In the genomic region with DNA sequence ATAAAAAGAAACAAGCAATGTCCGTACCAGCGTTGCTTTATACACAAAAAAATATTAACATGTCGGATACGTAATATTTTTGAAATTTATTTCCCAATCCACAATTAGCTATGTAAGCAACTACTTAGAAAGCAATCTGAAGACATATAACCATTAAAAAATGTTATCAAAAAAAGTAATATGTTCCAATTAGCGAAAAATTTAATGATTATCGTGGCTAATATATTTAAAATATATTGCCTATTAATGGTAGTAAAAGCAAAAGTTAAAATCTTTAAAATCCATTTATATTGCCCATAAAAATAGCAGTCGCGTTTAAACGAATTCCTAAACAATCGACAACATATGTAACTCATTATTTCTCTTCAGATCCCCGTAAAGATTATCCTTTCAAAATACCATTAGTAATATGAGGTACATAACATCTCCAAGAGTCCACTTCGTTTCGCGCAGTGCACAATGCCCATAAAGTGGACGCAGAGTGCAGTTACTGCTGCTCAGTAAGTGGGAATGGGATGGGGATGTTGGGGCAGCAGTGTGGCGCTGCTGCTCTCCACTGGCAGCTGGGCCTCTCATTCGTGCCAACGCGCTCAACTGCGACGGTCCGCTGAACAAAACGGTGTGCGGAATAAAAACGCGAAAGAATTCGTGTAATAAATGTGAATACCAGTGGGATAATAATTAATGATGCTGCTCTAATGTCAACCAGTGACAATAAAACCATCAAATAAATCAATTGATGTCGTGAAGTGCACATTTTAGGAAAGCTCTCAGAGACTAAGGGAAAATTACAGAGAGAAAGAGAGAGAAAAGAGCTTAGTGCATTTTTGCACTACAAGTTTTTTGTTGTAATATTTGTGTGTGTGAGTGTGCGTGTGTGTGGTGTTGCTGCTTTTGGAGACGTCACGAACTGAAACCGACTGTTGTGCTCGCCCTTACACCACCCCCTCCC, we compare ENCODE assay signal across 1 fruit fly cellular context.
TF ChIP-seq lines count a peak whose summit lies in the region.

No protein-coding gene starts in this region.

TF ChIP-seq in whole organism, embryonic, 481 proteins besides CTCF, POLR2A, EP300 and RAD21 (continued from another document and continues in another):
- TF ChIP-seq CG17829 (tag; optimal IDR thresholded peaks at IDR 0.05; lab: Kevin White, UChicago) = peak; percentile 58
- no peak for TF ChIP-seq gfzf (GFP tag; optimal IDR thresholded peaks at IDR 0.05; lab: Kevin White, UChicago)
- TF ChIP-seq CG2120 (GFP tag; optimal IDR thresholded peaks at IDR 0.05; lab: Kevin White, UChicago) = peak; percentile 43
- no peak for TF ChIP-seq CG14965 (GFP tag; optimal IDR thresholded peaks at IDR 0.05; lab: Kevin White, UChicago; ENCODE audit: borderline replicate concordance)
- TF ChIP-seq CG14667 (GFP tag; IDR thresholded peaks at IDR 0.05; lab: Robert Waterston, UW) = peak; percentile 31; the same call in 1 of the 2 replicates
- TF ChIP-seq Ets65A (GFP tag; lab: Kevin White, UChicago) = peak; percentile 86
- TF ChIP-seq disco-r (GFP tag; optimal IDR thresholded peaks at IDR 0.05; lab: Kevin White, UChicago) = no peak
- peak; percentile 15 for TF ChIP-seq sug (tag; optimal IDR thresholded peaks at IDR 0.05; lab: Kevin White, UChicago)
- 0 out of 2 replicates have a peak, but pooled peaks have one; percentile 37 for TF ChIP-seq ham (GFP tag; IDR thresholded peaks at IDR 0.05; lab: Robert Waterston, UW)
- TF ChIP-seq corto (GFP tag; optimal IDR thresholded peaks at IDR 0.05; lab: Kevin White, UChicago) = no peak
- no peak for TF ChIP-seq Sin3A (optimal IDR thresholded peaks at IDR 0.05; lab: Kevin White, UChicago)
- 0 out of 2 replicates have a peak, but pooled peaks have one; percentile 18 for TF ChIP-seq seq (GFP tag; IDR thresholded peaks at IDR 0.05; lab: Robert Waterston, UW)
- no peak for TF ChIP-seq CG6683 (GFP tag; optimal IDR thresholded peaks at IDR 0.05; lab: Kevin White, UChicago)
- no peak for TF ChIP-seq CG10959 (GFP tag; IDR thresholded peaks at IDR 0.05; lab: Robert Waterston, UW)
- TF ChIP-seq da (GFP tag; optimal IDR thresholded peaks at IDR 0.05; lab: Kevin White, UChicago) = no peak
- TF ChIP-seq Dbx (GFP tag; IDR thresholded peaks at IDR 0.05; lab: Robert Waterston, UW) = peak; percentile 46; the same call in 1 of the 3 replicates
- TF ChIP-seq HHEX (GFP tag; optimal IDR thresholded peaks at IDR 0.05; lab: Kevin White, UChicago) = peak; percentile 5
- TF ChIP-seq org-1 (GFP tag; optimal IDR thresholded peaks at IDR 0.05; lab: Kevin White, UChicago) = peak; percentile 5
- no peak for TF ChIP-seq sens-2 (GFP tag; IDR thresholded peaks at IDR 0.05; lab: Robert Waterston, UW)
- TF ChIP-seq ase (GFP tag; IDR thresholded peaks at IDR 0.05; lab: Robert Waterston, UW) = peak; percentile 20; the same call in 1 of the 3 replicates
- TF ChIP-seq CG14441 (GFP tag; IDR thresholded peaks at IDR 0.05; lab: Robert Waterston, UW) = peak; percentile 37; the same call in 1 of the 2 replicates
- TF ChIP-seq wek (GFP tag; optimal IDR thresholded peaks at IDR 0.05; lab: Kevin White, UChicago) = no peak
- TF ChIP-seq CG10565 (GFP tag; optimal IDR thresholded peaks at IDR 0.05; lab: Kevin White, UChicago) = no peak
- no peak for TF ChIP-seq Mad (GFP tag; optimal IDR thresholded peaks at IDR 0.05; lab: Kevin White, UChicago)
- peak; percentile 65 for TF ChIP-seq odd (GFP tag; optimal IDR thresholded peaks at IDR 0.05; lab: Kevin White, UChicago)
- peak; percentile 18 for TF ChIP-seq CG10462 (GFP tag; optimal IDR thresholded peaks at IDR 0.05; lab: Kevin White, UChicago)
- no peak for TF ChIP-seq danr (GFP tag; IDR thresholded peaks at IDR 0.05; lab: Robert Waterston, UW)
- TF ChIP-seq cas (GFP tag; IDR thresholded peaks at IDR 0.05; lab: Robert Waterston, UW) = 0 out of 2 replicates have a peak, but pooled peaks have one; percentile 49
- TF ChIP-seq Bgb (GFP tag; IDR thresholded peaks at IDR 0.05; lab: Robert Waterston, UW; ENCODE audit: partially characterized antibody) = no peak
- no peak for TF ChIP-seq wor (GFP tag; IDR thresholded peaks at IDR 0.05; lab: Robert Waterston, UW)
- TF ChIP-seq CG31388 (GFP tag; optimal IDR thresholded peaks at IDR 0.05; lab: Kevin White, UChicago) = peak; percentile 13
- TF ChIP-seq CG17328 (GFP tag; IDR thresholded peaks at IDR 0.05; lab: Robert Waterston, UW) = 0 out of 2 replicates have a peak, but pooled peaks have one; percentile 43
- TF ChIP-seq CG6813 (GFP tag; optimal IDR thresholded peaks at IDR 0.05; lab: Kevin White, UChicago) = no peak
- 0 out of 2 replicates have a peak, but pooled peaks have one; percentile 50 for TF ChIP-seq chm (GFP tag; IDR thresholded peaks at IDR 0.05; lab: Robert Waterston, UW)
- no peak for TF ChIP-seq jing (GFP tag; optimal IDR thresholded peaks at IDR 0.05; lab: Kevin White, UChicago)
- peak; percentile 31 for TF ChIP-seq fu2 (GFP tag; optimal IDR thresholded peaks at IDR 0.05; lab: Kevin White, UChicago)
- TF ChIP-seq CG11560 (tag; IDR thresholded peaks at IDR 0.05; lab: Robert Waterston, UW) = no peak
- peak; percentile 27 for TF ChIP-seq CG14710 (tag; optimal IDR thresholded peaks at IDR 0.05; lab: Kevin White, UChicago)
- TF ChIP-seq CG7556 (GFP tag; optimal IDR thresholded peaks at IDR 0.05; lab: Kevin White, UChicago) = peak; percentile 85
- peak; percentile 48 for TF ChIP-seq ara (GFP tag; IDR thresholded peaks at IDR 0.05; lab: Robert Waterston, UW)
- TF ChIP-seq ac (GFP tag; optimal IDR thresholded peaks at IDR 0.05; lab: Kevin White, UChicago) = no peak
- no peak for TF ChIP-seq fd64A (GFP tag; optimal IDR thresholded peaks at IDR 0.05; lab: Kevin White, UChicago)
- no peak for TF ChIP-seq CG15479 (GFP tag; optimal IDR thresholded peaks at IDR 0.05; lab: Kevin White, UChicago)
- TF ChIP-seq chinmo (GFP tag; IDR thresholded peaks at IDR 0.05; lab: Robert Waterston, UW; ENCODE audit: partially characterized antibody) = peak; percentile 84; the same call in 1 of the 4 replicates
- peak; percentile 51 for TF ChIP-seq CG17359 (tag; optimal IDR thresholded peaks at IDR 0.05; lab: Kevin White, UChicago)
- TF ChIP-seq CG30403 (GFP tag; optimal IDR thresholded peaks at IDR 0.05; lab: Kevin White, UChicago) = peak; percentile 77
- no peak for TF ChIP-seq rib (GFP tag; IDR thresholded peaks at IDR 0.05; lab: Robert Waterston, UW)
- TF ChIP-seq Dfd (GFP tag; optimal IDR thresholded peaks at IDR 0.05; lab: Kevin White, UChicago) = no peak
- TF ChIP-seq ERR (GFP tag; optimal IDR thresholded peaks at IDR 0.05; lab: Kevin White, UChicago) = no peak
- TF ChIP-seq CG16815 (GFP tag; optimal IDR thresholded peaks at IDR 0.05; lab: Kevin White, UChicago) = peak; percentile 27
- no peak for TF ChIP-seq schlank (tag; optimal IDR thresholded peaks at IDR 0.05; lab: Kevin White, UChicago)
- TF ChIP-seq CG9215 (GFP tag; IDR thresholded peaks at IDR 0.05; lab: Robert Waterston, UW) = peak; percentile 51; the same call in 1 of the 2 replicates
- peak; percentile 90 for TF ChIP-seq sens (GFP tag; lab: Kevin White, UChicago)
- peak; percentile 42; the same call in 1 of the 2 replicates for TF ChIP-seq CG14014 (GFP tag; IDR thresholded peaks at IDR 0.05; lab: Robert Waterston, UW)
- TF ChIP-seq zen2 (GFP tag; IDR thresholded peaks at IDR 0.05; lab: Robert Waterston, UW; ENCODE audit: partially characterized antibody) = no peak
- peak; percentile 29; the same call in 1 of the 2 replicates for TF ChIP-seq CG3847 (GFP tag; IDR thresholded peaks at IDR 0.05; lab: Robert Waterston, UW)
- TF ChIP-seq Hand (GFP tag; optimal IDR thresholded peaks at IDR 0.05; lab: Kevin White, UChicago) = no peak
- peak; percentile 2 for TF ChIP-seq CG8089 (GFP tag; optimal IDR thresholded peaks at IDR 0.05; lab: Kevin White, UChicago)
- TF ChIP-seq lmd (GFP tag; IDR thresholded peaks at IDR 0.05; lab: Robert Waterston, UW) = peak; percentile 27; the same call in 1 of the 2 replicates
- no peak for TF ChIP-seq Kr (GFP tag; optimal IDR thresholded peaks at IDR 0.05; lab: Kevin White, UChicago)
- TF ChIP-seq wdn (GFP tag; IDR thresholded peaks at IDR 0.05; lab: Robert Waterston, UW) = peak; percentile 21; the same call in 1 of the 2 replicates
- 0 out of 2 replicates have a peak, but pooled peaks have one; percentile 7 for TF ChIP-seq H2.0 (GFP tag; IDR thresholded peaks at IDR 0.05; lab: Robert Waterston, UW)
- no peak for TF ChIP-seq ap (GFP tag; IDR thresholded peaks at IDR 0.05; lab: Robert Waterston, UW)
- peak; percentile 1 for TF ChIP-seq CG8944 (GFP tag; optimal IDR thresholded peaks at IDR 0.05; lab: Kevin White, UChicago)
- no peak for TF ChIP-seq CG9609 (GFP tag; optimal IDR thresholded peaks at IDR 0.05; lab: Kevin White, UChicago)
- no peak for TF ChIP-seq prd (optimal IDR thresholded peaks at IDR 0.05; lab: Kevin White, UChicago)
- 0 out of 3 replicates have a peak, but pooled peaks have one; percentile 33 for TF ChIP-seq prd (GFP tag; IDR thresholded peaks at IDR 0.05; lab: Robert Waterston, UW)
- TF ChIP-seq Hsf (GFP tag; optimal IDR thresholded peaks at IDR 0.05; lab: Kevin White, UChicago) = peak; percentile 37
- no peak for TF ChIP-seq trem (tag; optimal IDR thresholded peaks at IDR 0.05; lab: Kevin White, UChicago)
- no peak for TF ChIP-seq her (GFP tag; optimal IDR thresholded peaks at IDR 0.05; lab: Kevin White, UChicago)
- peak; percentile 37 to 63 for TF ChIP-seq bsh (GFP tag; optimal IDR thresholded peaks at IDR 0.05; lab: Kevin White, UChicago)
- peak; percentile 45; the same call in 1 of the 2 replicates for TF ChIP-seq CG9932 (GFP tag; IDR thresholded peaks at IDR 0.05; lab: Robert Waterston, UW)
- no peak for TF ChIP-seq CG11085 (GFP tag; IDR thresholded peaks at IDR 0.05; lab: Robert Waterston, UW)
- 0 out of 3 replicates have a peak, but pooled peaks have one; percentile 42 for TF ChIP-seq ken (GFP tag; IDR thresholded peaks at IDR 0.05; lab: Robert Waterston, UW)
- TF ChIP-seq Blimp-1 (GFP tag; optimal IDR thresholded peaks at IDR 0.05; lab: Kevin White, UChicago) = no peak
- peak; percentile 47 for TF ChIP-seq NfI (GFP tag; optimal IDR thresholded peaks at IDR 0.05; lab: Kevin White, UChicago)
- peak; percentile 38 for TF ChIP-seq shn (GFP tag; optimal IDR thresholded peaks at IDR 0.05; lab: Kevin White, UChicago)
- TF ChIP-seq twi (tag; optimal IDR thresholded peaks at IDR 0.05; lab: Kevin White, UChicago) = no peak
- no peak for TF ChIP-seq tna (GFP tag; IDR thresholded peaks at IDR 0.05; lab: Robert Waterston, UW; ENCODE audit: partially characterized antibody)
- TF ChIP-seq sob (GFP tag; IDR thresholded peaks at IDR 0.05; lab: Robert Waterston, UW) = peak; percentile 54
- TF ChIP-seq HLH4C (GFP tag; IDR thresholded peaks at IDR 0.05; lab: Robert Waterston, UW; ENCODE audit: partially characterized antibody) = no peak
- no peak for TF ChIP-seq ftz-f1 (GFP tag; optimal IDR thresholded peaks at IDR 0.05; lab: Kevin White, UChicago)
- TF ChIP-seq E2f1 (GFP tag; IDR thresholded peaks at IDR 0.05; lab: Robert Waterston, UW) = 0 out of 2 replicates have a peak, but pooled peaks have one; percentile 8
- TF ChIP-seq CG12659 (GFP tag; optimal IDR thresholded peaks at IDR 0.05; lab: Kevin White, UChicago) = peak; percentile 30
- TF ChIP-seq Nf-YC (tag; optimal IDR thresholded peaks at IDR 0.05; lab: Kevin White, UChicago) = peak; percentile 54
- TF ChIP-seq CG17186 (GFP tag; optimal IDR thresholded peaks at IDR 0.05; lab: Kevin White, UChicago) = no peak
- no peak for TF ChIP-seq Usf (GFP tag; optimal IDR thresholded peaks at IDR 0.05; lab: Kevin White, UChicago)
- TF ChIP-seq CG12155 (GFP tag; optimal IDR thresholded peaks at IDR 0.05; lab: Kevin White, UChicago) = peak; percentile 11
- peak; percentile 55 for TF ChIP-seq sisA (GFP tag; IDR thresholded peaks at IDR 0.05; lab: Robert Waterston, UW)
- peak; percentile 24 for TF ChIP-seq CG8281 (tag; optimal IDR thresholded peaks at IDR 0.05; lab: Kevin White, UChicago)
- TF ChIP-seq lola (GFP tag; optimal IDR thresholded peaks at IDR 0.05; lab: Kevin White, UChicago) = peak in 1 of 3 experiments; percentile 65
- peak; percentile 9 for TF ChIP-seq unpg (GFP tag; optimal IDR thresholded peaks at IDR 0.05; lab: Kevin White, UChicago)
- TF ChIP-seq CG9876 (GFP tag; optimal IDR thresholded peaks at IDR 0.05; lab: Kevin White, UChicago) = no peak
- TF ChIP-seq GATAe (GFP tag; conservative IDR thresholded peaks at IDR 0.05; lab: Robert Waterston, UW) = no peak
- no peak for TF ChIP-seq pho (GFP tag; optimal IDR thresholded peaks at IDR 0.05; lab: Kevin White, UChicago)
- no peak for TF ChIP-seq CG10543 (GFP tag; optimal IDR thresholded peaks at IDR 0.05; lab: Kevin White, UChicago)
- no peak; the same call in 1 of the 2 replicates for TF ChIP-seq MBD-R2 (GFP tag; IDR thresholded peaks at IDR 0.05; lab: Robert Waterston, UW)
- TF ChIP-seq bab2 (GFP tag; optimal IDR thresholded peaks at IDR 0.05; lab: Kevin White, UChicago) = no peak
- peak; percentile 26 for TF ChIP-seq CG10267 (tag; optimal IDR thresholded peaks at IDR 0.05; lab: Kevin White, UChicago)
- TF ChIP-seq YL-1 (GFP tag; optimal IDR thresholded peaks at IDR 0.05; lab: Kevin White, UChicago) = no peak
- TF ChIP-seq sd (tag; optimal IDR thresholded peaks at IDR 0.05; lab: Kevin White, UChicago) = peak; percentile 66
- TF ChIP-seq dysf (GFP tag; IDR thresholded peaks at IDR 0.05; lab: Robert Waterston, UW) = peak; percentile 55
- peak; percentile 47 for TF ChIP-seq CG18476 (GFP tag; optimal IDR thresholded peaks at IDR 0.05; lab: Kevin White, UChicago)
- TF ChIP-seq CG18764 (GFP tag; optimal IDR thresholded peaks at IDR 0.05; lab: Kevin White, UChicago) = no peak
- TF ChIP-seq zfh1 (GFP tag; IDR thresholded peaks at IDR 0.05; lab: Robert Waterston, UW) = peak; percentile 54; the same call in 2 of the 3 replicates
- TF ChIP-seq gem (tag; optimal IDR thresholded peaks at IDR 0.05; lab: Kevin White, UChicago) = peak; percentile 71
- TF ChIP-seq Tbp (GFP tag; optimal IDR thresholded peaks at IDR 0.05; lab: Kevin White, UChicago) = no peak
- TF ChIP-seq CG4820 (GFP tag; optimal IDR thresholded peaks at IDR 0.05; lab: Kevin White, UChicago) = peak; percentile 48
- TF ChIP-seq Asciz (GFP tag; optimal IDR thresholded peaks at IDR 0.05; lab: Kevin White, UChicago) = peak; percentile 60
- peak; percentile 7 for TF ChIP-seq Sry-δ (GFP tag; optimal IDR thresholded peaks at IDR 0.05; lab: Kevin White, UChicago)
- TF ChIP-seq Hr3 (GFP tag; optimal IDR thresholded peaks at IDR 0.05; lab: Kevin White, UChicago) = peak; percentile 29
- TF ChIP-seq CG13123 (GFP tag; optimal IDR thresholded peaks at IDR 0.05; lab: Kevin White, UChicago) = no peak
- no peak for TF ChIP-seq kni (GFP tag; optimal IDR thresholded peaks at IDR 0.05; lab: Kevin White, UChicago)
- no peak for TF ChIP-seq jumu (GFP tag; optimal IDR thresholded peaks at IDR 0.05; lab: Kevin White, UChicago)
- TF ChIP-seq Drgx (GFP tag; IDR thresholded peaks at IDR 0.05; lab: Robert Waterston, UW) = peak; percentile 80
- peak; percentile 0 for TF ChIP-seq MTF-1 (GFP tag; optimal IDR thresholded peaks at IDR 0.05; lab: Kevin White, UChicago; ENCODE audit: borderline replicate concordance)
- no peak for TF ChIP-seq Eip74EF (GFP tag; optimal IDR thresholded peaks at IDR 0.05; lab: Kevin White, UChicago)
